Fruit fly (Drosophila melanogaster): ENCODE results near the gene CG43999.
A peak's percentile ranks its signal among the peaks of the same experiment; 100 is the strongest.

dm6 chr3R:23878318-23878799 lies 50.4 kb downstream of the CG43999 start:
- TF ChIP-seq CG34367 (tag; optimal IDR thresholded peaks at IDR 0.05): peak; percentile 52
- TF ChIP-seq CG17806 (tag; optimal IDR thresholded peaks at IDR 0.05): peak; percentile 69
- TF ChIP-seq EcR (GFP tag; optimal IDR thresholded peaks at IDR 0.05): no peak
- TF ChIP-seq rn (GFP tag; IDR thresholded peaks at IDR 0.05): no peak
- TF ChIP-seq Pif1A (GFP tag; optimal IDR thresholded peaks at IDR 0.05): peak; percentile 41
- TF ChIP-seq gl (tag; optimal IDR thresholded peaks at IDR 0.05): no peak
- peak; percentile 81 for TF ChIP-seq CG14655 (GFP tag; optimal IDR thresholded peaks at IDR 0.05)
- TF ChIP-seq Pif1B (GFP tag; optimal IDR thresholded peaks at IDR 0.05): no peak
- 0 out of 3 replicates have a peak, but pooled peaks have one; percentile 14 for TF ChIP-seq fd96Ca (GFP tag; IDR thresholded peaks at IDR 0.05)
- no peak for TF ChIP-seq Ets98B (GFP tag; IDR thresholded peaks at IDR 0.05)
- no peak for TF ChIP-seq CG4496 (GFP tag; IDR thresholded peaks at IDR 0.05)
- TF ChIP-seq CG10348 (GFP tag; IDR thresholded peaks at IDR 0.05): no peak
- peak; percentile 73 for TF ChIP-seq CG15710 (tag; optimal IDR thresholded peaks at IDR 0.05)
